Fruit fly (Drosophila melanogaster): Measurements from ENCODE around the gene Sry-delta.

The Sry-delta gene

dm6 chr3R:30043139-30043744, at the start of gene Sry-delta:
Sry-delta (plus strand) TSS chr3R:30043341.
- TF ChIP-seq insv (GFP tag; optimal IDR thresholded peaks at IDR 0.05) (peak in 1 of 2 experiments; percentile 46), Ada2b (GFP tag; IDR thresholded peaks at IDR 0.05) (peak; percentile 77), tap (tag; optimal IDR thresholded peaks at IDR 0.05) (peak; percentile 51), Mes4 (GFP tag; optimal IDR thresholded peaks at IDR 0.05) (peak; percentile 61), schlank (tag; optimal IDR thresholded peaks at IDR 0.05) (peak; percentile 56), CG4730 (GFP tag; IDR thresholded peaks at IDR 0.05) (peak; percentile 62), CG32532 (GFP tag; IDR thresholded peaks at IDR 0.05) (peak; percentile 88), CG4404 (GFP tag; IDR thresholded peaks at IDR 0.05) (peak; percentile 58; the same call in 1 of the 2 replicates), CG15696 (tag; optimal IDR thresholded peaks at IDR 0.05) (peak; percentile 60), CG9932 (GFP tag; IDR thresholded peaks at IDR 0.05) (peak; percentile 96), CG14667 (GFP tag; IDR thresholded peaks at IDR 0.05) (peak; percentile 93), lilli (GFP tag; optimal IDR thresholded peaks at IDR 0.05) (peak; percentile 93), CG15011 (GFP tag; optimal IDR thresholded peaks at IDR 0.05) (no peak), wek (GFP tag; optimal IDR thresholded peaks at IDR 0.05) (peak; percentile 23), CG43689 (GFP tag; IDR thresholded peaks at IDR 0.05) (no peak), wor (GFP tag; IDR thresholded peaks at IDR 0.05) (no peak), Dbx (GFP tag; IDR thresholded peaks at IDR 0.05) (peak; percentile 92), Max (GFP tag; optimal IDR thresholded peaks at IDR 0.05) (peak; percentile 80), HHEX (GFP tag; optimal IDR thresholded peaks at IDR 0.05) (peak; percentile 73), CG12391 (tag; optimal IDR thresholded peaks at IDR 0.05) (peak; percentile 85), CG8765 (GFP tag; IDR thresholded peaks at IDR 0.05) (peak; percentile 57; the same call in 1 of the 2 replicates), CG14441 (GFP tag; IDR thresholded peaks at IDR 0.05) (peak; percentile 78), Hr39 (optimal IDR thresholded peaks at IDR 0.05) (no peak), CG17568 (GFP tag; optimal IDR thresholded peaks at IDR 0.05) (no peak), CG7987 (GFP tag; optimal IDR thresholded peaks at IDR 0.05) (peak; percentile 83), CG10274 (GFP tag; optimal IDR thresholded peaks at IDR 0.05) (peak; percentile 27), CG7928 (GFP tag; optimal IDR thresholded peaks at IDR 0.05) (peak; percentile 100), gce (GFP tag; IDR thresholded peaks at IDR 0.05) (0 out of 3 replicates have a peak, but pooled peaks have one; percentile 20), sr (GFP tag; IDR thresholded peaks at IDR 0.05) (peak; percentile 59; the same call in 2 of the 3 replicates), ken (GFP tag; IDR thresholded peaks at IDR 0.05) (peak; percentile 88), CG3407 (GFP tag; optimal IDR thresholded peaks at IDR 0.05) (no peak), Hmx (GFP tag; optimal IDR thresholded peaks at IDR 0.05) (no peak), dmrt11E (tag; optimal IDR thresholded peaks at IDR 0.05) (peak; percentile 59), CG10366 (GFP tag; IDR thresholded peaks at IDR 0.05) (peak; percentile 70), CG10565 (GFP tag; optimal IDR thresholded peaks at IDR 0.05) (no peak), CG9437 (GFP tag; optimal IDR thresholded peaks at IDR 0.05) (no peak), BEAF-32 (GFP tag; optimal IDR thresholded peaks at IDR 0.05) (peak; percentile 89), ab (GFP tag; optimal IDR thresholded peaks at IDR 0.05) (peak; percentile 45), nerfin-1 (tag; optimal IDR thresholded peaks at IDR 0.05) (peak; percentile 64), CG5953 (GFP tag; IDR thresholded peaks at IDR 0.05) (0 out of 2 replicates have a peak, but pooled peaks have one; percentile 23), croc (GFP tag; conservative IDR thresholded peaks at IDR 0.05) (no peak; the same call in 1 of the 3 replicates), Nf-YB (GFP tag; optimal IDR thresholded peaks at IDR 0.05) (no peak), CG2678 (tag; optimal IDR thresholded peaks at IDR 0.05) (no peak), CG4820 (GFP tag; optimal IDR thresholded peaks at IDR 0.05) (peak; percentile 65), Side (GFP tag; optimal IDR thresholded peaks at IDR 0.05) (peak; percentile 90), CG30403 (GFP tag; optimal IDR thresholded peaks at IDR 0.05) (peak; percentile 90), ap (GFP tag; IDR thresholded peaks at IDR 0.05) (peak; percentile 46), CG1024 (GFP tag; IDR thresholded peaks at IDR 0.05) (peak; percentile 85), ro (GFP tag; IDR thresholded peaks at IDR 0.05) (no peak), stwl (tag; optimal IDR thresholded peaks at IDR 0.05) (peak; percentile 93)
